Fruit fly (Drosophila melanogaster) whole organism, pupa: ENCODE results near the gene CG9213.

Experiments used
- CG15710 ChIP-seq: fragments of 200-800 bp; sonication (Bioruptor generic); optimal IDR thresholded peaks from 2 replicates; lab custom pipeline; 2018; ENCODE audit warnings: missing biosample characterization, mild to moderate bottlenecking, missing genetic modification characterization, moderate library complexity
- CG4496 ChIP-seq: fragments of 200-800 bp; sonication (Bioruptor generic); IDR thresholded peaks from 3 replicates; pipeline ENCODE4 v1.3.6; 2022; ENCODE audit warnings: missing biosample characterization, missing genetic modification characterization
- Pif1B ChIP-seq: fragments of 200-800 bp; sonication (Bioruptor generic); optimal IDR thresholded peaks from 3 replicates; lab custom pipeline; 2016; ENCODE audit warnings: missing biosample characterization, missing genetic modification characterization
- fd96Ca ChIP-seq: fragments of 200-800 bp; sonication (Bioruptor generic); IDR thresholded peaks from 3 replicates; pipeline ENCODE4 v1.3.6; 2022; ENCODE audit warnings: missing biosample characterization, missing genetic modification characterization
- gl ChIP-seq: fragments of 200-800 bp; sonication (Bioruptor generic); optimal IDR thresholded peaks from 2 replicates; lab custom pipeline; 2018; ENCODE audit warnings: missing biosample characterization, mild to moderate bottlenecking, missing genetic modification characterization

- TF ChIP-seq CG15710 (tag; lab: Kevin White, UChicago) (no peak), fd96Ca (GFP tag; lab: Robert Waterston, UW) (no peak), gl (tag; lab: Kevin White, UChicago) (no peak), Pif1B (GFP tag; lab: Kevin White, UChicago) (no peak), CG4496 (GFP tag; lab: Robert Waterston, UW) (no peak)
Observed at dm6 chrX:15623809-15624208, 49.5 kb upstream of the CG9213 start.
